Worm (Caenorhabditis elegans) whole organism, L4 larva: ENCODE data around the gene str-196.
A peak's percentile ranks its signal among the peaks of the same experiment; 100 is the strongest.

Source experiments
- D1046.2 ChIP-seq: fragments of 200-800 bp; sonication (Bioruptor generic); IDR thresholded peaks from 2 replicates; pipeline ENCODE4 v1.3.6; 2022; ENCODE audit warnings: missing genetic modification characterization, missing compliant biosample characterization
- F44E2.7 ChIP-seq: fragments of 200-800 bp; sonication (Bioruptor generic); IDR thresholded peaks from 2 replicates; pipeline ENCODE4 v2.1.2; 2022; ENCODE audit warnings: missing genetic modification characterization, missing compliant biosample characterization
- R02D3.7 ChIP-seq: fragments of 150-350 bp; sonication (generic microtip); optimal IDR thresholded peaks from 3 replicates; lab custom pipeline; 2014; ENCODE audit warnings: missing biosample characterization, missing genetic modification characterization
- Y48G9A.11 ChIP-seq: fragments of 200-800 bp; sonication (Bioruptor generic); IDR thresholded peaks from 2 replicates; pipeline ENCODE4 v1.3.6; 2022; ENCODE audit warnings: missing genetic modification reagents, missing genetic modification characterization, missing compliant biosample characterization
- Y5F2A.4 ChIP-seq: fragments of 200-800 bp; sonication (Bioruptor generic); optimal IDR thresholded peaks from 2 replicates; lab custom pipeline; 2018; ENCODE audit warnings: mild to moderate bottlenecking, missing genetic modification characterization, missing compliant biosample characterization
- Y75B8A.6 ChIP-seq: fragments of 200-800 bp; sonication (Bioruptor generic); IDR thresholded peaks from 2 replicates; pipeline ENCODE4 v1.3.6; 2022; ENCODE audit warnings: missing genetic modification reagents, missing genetic modification characterization, missing compliant biosample characterization
- ZK337.2 ChIP-seq: fragments of 200-800 bp; sonication (Bioruptor generic); IDR thresholded peaks from 2 replicates; pipeline ENCODE4 v1.3.6; 2022; ENCODE audit warnings: missing genetic modification reagents, missing genetic modification characterization, missing compliant biosample characterization
- ama-1 ChIP-seq: fragments of 150-350 bp; optimal IDR thresholded peaks from 2 replicates; lab custom pipeline; 2014; ENCODE audit warnings: inconsistent platforms, mixed read lengths
- ceh-20 ChIP-seq: fragments of 200-800 bp; sonication (Bioruptor generic); IDR thresholded peaks from 2 replicates; pipeline ENCODE4 v1.3.6; 2022; ENCODE audit warnings: missing genetic modification reagents, missing genetic modification characterization, missing compliant biosample characterization
- ceh-62 ChIP-seq: sonication (generic microtip); optimal IDR thresholded peaks from 2 replicates; lab custom pipeline; 2017; ENCODE audit warnings: missing biosample characterization, missing genetic modification characterization
- dmd-6 ChIP-seq: fragments of 200-800 bp; sonication (Bioruptor generic); IDR thresholded peaks from 2 replicates; pipeline ENCODE4 v1.3.6; 2022; ENCODE audit warnings: missing genetic modification reagents, missing genetic modification characterization, missing compliant biosample characterization
- dmd-8 ChIP-seq: fragments of 200-800 bp; sonication (Bioruptor generic); IDR thresholded peaks from 2 replicates; pipeline ENCODE4 v1.3.6; 2022; ENCODE audit warnings: missing genetic modification characterization, missing compliant biosample characterization
- dmd-9 ChIP-seq: fragments of 200-800 bp; sonication (Bioruptor generic); IDR thresholded peaks from 2 replicates; pipeline ENCODE4 v1.3.6; 2022; ENCODE audit warnings: missing genetic modification reagents, missing genetic modification characterization, missing compliant biosample characterization
- dpl-1 ChIP-seq: fragments of 150-350 bp; optimal IDR thresholded peaks from 2 replicates; lab custom pipeline; 2014; ENCODE audit warnings: missing biosample characterization, missing genetic modification reagents, missing genetic modification characterization
- dve-1 ChIP-seq: sonication (generic microtip); optimal IDR thresholded peaks from 2 replicates; lab custom pipeline; 2017; ENCODE audit warnings: antibody characterized with exemption, mild to moderate bottlenecking, missing genetic modification characterization, missing compliant biosample characterization; ENCODE audit not compliant: insufficient read depth
- fos-1 ChIP-seq: fragments of 150-350 bp; optimal IDR thresholded peaks from 2 replicates; lab custom pipeline; 2014; ENCODE audit warnings: missing biosample characterization, missing genetic modification characterization
- gei-8 ChIP-seq: fragments of 200-800 bp; sonication (Bioruptor generic); optimal IDR thresholded peaks from 2 replicates; lab custom pipeline; 2018; ENCODE audit warnings: mild to moderate bottlenecking, missing genetic modification characterization, missing compliant biosample characterization
- hif-1 ChIP-seq, 2 experiments: sonication (generic microtip); optimal IDR thresholded peaks; 2 replicates each; lab custom pipeline; 2016 to 2017; ENCODE audit warnings: missing compliant biosample characterization in 2 of 2, missing genetic modification characterization in 2 of 2, missing genetic modification reagents in 2 of 2, missing genotype in 2 of 2, mild to moderate bottlenecking in 1 of 2
- hmg-1.1 ChIP-seq: fragments of 200-800 bp; sonication (Bioruptor generic); IDR thresholded peaks from 2 replicates; pipeline ENCODE4 v1.3.6; 2022; ENCODE audit warnings: missing genetic modification reagents, missing genetic modification characterization, missing compliant biosample characterization
- lin-1 ChIP-seq: fragments of 200-800 bp; sonication (Bioruptor generic); IDR thresholded peaks from 2 replicates; pipeline ENCODE4 v1.3.6; 2022; ENCODE audit warnings: missing genetic modification reagents, missing genetic modification characterization, missing compliant biosample characterization
- lin-13 ChIP-seq: fragments of 150-350 bp; optimal IDR thresholded peaks from 2 replicates; lab custom pipeline; 2014; ENCODE audit warnings: missing biosample characterization, missing genetic modification reagents, missing genetic modification characterization
- lin-38 ChIP-seq: fragments of 200-800 bp; sonication (Bioruptor generic); IDR thresholded peaks from 2 replicates; pipeline ENCODE4 v1.3.6; 2022; ENCODE audit warnings: missing genetic modification reagents, missing genetic modification characterization, missing compliant biosample characterization
- lin-39 ChIP-seq: fragments of 150-350 bp; optimal IDR thresholded peaks from 2 replicates; lab custom pipeline; 2014; ENCODE audit warnings: missing biosample characterization, missing genetic modification reagents, missing genetic modification characterization
- mdt-29 ChIP-seq: fragments of 200-800 bp; sonication (Bioruptor generic); IDR thresholded peaks from 2 replicates; pipeline ENCODE4 v1.3.6; 2022; ENCODE audit warnings: missing genetic modification reagents, missing genetic modification characterization, missing compliant biosample characterization
- mes-2 ChIP-seq: sonication (generic microtip); optimal IDR thresholded peaks from 2 replicates; lab custom pipeline; 2016; ENCODE audit warnings: missing genotype, mild to moderate bottlenecking, missing genetic modification characterization, missing compliant biosample characterization; ENCODE audit not compliant: poor library complexity, severe bottlenecking
- mxl-2 ChIP-seq: fragments of 200-800 bp; sonication (Bioruptor generic); conservative IDR thresholded peaks from 2 replicates; pipeline ENCODE4 v1.3.6; 2022; ENCODE audit warnings: missing genetic modification reagents, missing genetic modification characterization, missing compliant biosample characterization
- mxl-3 ChIP-seq: fragments of 200-800 bp; sonication (Bioruptor generic); optimal IDR thresholded peaks from 2 replicates; lab custom pipeline; 2018; ENCODE audit warnings: mild to moderate bottlenecking, missing genetic modification characterization, missing compliant biosample characterization
- nhr-10 ChIP-seq: fragments of 150-350 bp; optimal IDR thresholded peaks from 2 replicates; lab custom pipeline; 2014; ENCODE audit warnings: missing biosample characterization, missing genetic modification characterization
- nhr-102 ChIP-seq: sonication (generic microtip); optimal IDR thresholded peaks from 2 replicates; lab custom pipeline; 2016; ENCODE audit warnings: mild to moderate bottlenecking, missing genetic modification characterization, moderate library complexity, missing compliant biosample characterization
- nhr-11 ChIP-seq: fragments of 150-350 bp; optimal IDR thresholded peaks from 2 replicates; lab custom pipeline; 2014; ENCODE audit warnings: missing biosample characterization, missing genetic modification characterization
- nhr-25 ChIP-seq: sonication (generic microtip); optimal IDR thresholded peaks from 2 replicates; lab custom pipeline; 2017; ENCODE audit warnings: missing genetic modification characterization, mild to moderate bottlenecking, missing compliant biosample characterization, antibody characterized with exemption, moderate library complexity, borderline replicate concordance; ENCODE audit not compliant: insufficient read depth
- nhr-28 ChIP-seq: fragments of 150-350 bp; optimal IDR thresholded peaks from 2 replicates; lab custom pipeline; 2014; ENCODE audit warnings: missing biosample characterization, missing genetic modification characterization
- nhr-41 ChIP-seq: fragments of 200-800 bp; sonication (Bioruptor generic); IDR thresholded peaks from 2 replicates; pipeline ENCODE4 v1.3.6; 2022; ENCODE audit warnings: missing genetic modification reagents, missing genetic modification characterization, missing compliant biosample characterization
- nhr-42 ChIP-seq: fragments of 200-800 bp; sonication (Bioruptor generic); IDR thresholded peaks from 2 replicates; pipeline ENCODE4 v1.3.6; 2022; ENCODE audit warnings: missing genetic modification characterization, missing compliant biosample characterization
- nhr-48 ChIP-seq: sonication (generic microtip); optimal IDR thresholded peaks from 2 replicates; lab custom pipeline; 2016; ENCODE audit warnings: mild to moderate bottlenecking, missing genetic modification characterization, missing compliant biosample characterization
- nhr-76 ChIP-seq: fragments of 150-350 bp; optimal IDR thresholded peaks from 2 replicates; lab custom pipeline; 2014; ENCODE audit warnings: missing biosample characterization, missing genetic modification characterization
- nhr-77 ChIP-seq: fragments of 150-350 bp; optimal IDR thresholded peaks from 2 replicates; lab custom pipeline; 2014; ENCODE audit warnings: missing biosample characterization, missing genetic modification characterization
- pha-4 ChIP-seq, 2 experiments: fragments of 150-350 bp in 1 of 2; fragments of 200-800 bp in 1 of 2; sonication (Bioruptor generic) in 1 of 2; IDR thresholded peaks in 1 of 2; optimal IDR thresholded peaks in 1 of 2; 2 replicates each; pipeline versions ENCODE4 v1.3.6 to Lab custom; 2014 to 2022; ENCODE audit warnings: missing genetic modification characterization in 2 of 2, missing genetic modification reagents in 2 of 2, missing biosample characterization in 1 of 2, missing compliant biosample characterization in 1 of 2
- pqm-1 ChIP-seq: sonication (generic microtip); optimal IDR thresholded peaks from 2 replicates; lab custom pipeline; 2017; ENCODE audit warnings: missing biosample characterization, missing genetic modification characterization
- set-16 ChIP-seq: fragments of 200-800 bp; sonication (Bioruptor generic); IDR thresholded peaks from 2 replicates; pipeline ENCODE4 v1.3.6; 2022; ENCODE audit warnings: missing genetic modification reagents, missing genetic modification characterization, missing compliant biosample characterization
- skn-1 ChIP-seq: fragments of 150-350 bp; optimal IDR thresholded peaks from 2 replicates; lab custom pipeline; 2014; ENCODE audit warnings: missing biosample characterization, missing genetic modification characterization
- snpc-1.2 ChIP-seq: fragments of 200-800 bp; sonication (Bioruptor generic); IDR thresholded peaks from 2 replicates; pipeline ENCODE4 v1.3.6; 2022; ENCODE audit warnings: missing genetic modification reagents, missing genetic modification characterization, missing compliant biosample characterization
- snpc-4 ChIP-seq: fragments of 150-350 bp; optimal IDR thresholded peaks from 2 replicates; lab custom pipeline; 2014; ENCODE audit warnings: missing biosample characterization, missing genetic modification characterization
- spr-3 ChIP-seq: fragments of 200-800 bp; sonication (Bioruptor generic); optimal IDR thresholded peaks from 2 replicates; lab custom pipeline; 2018; ENCODE audit warnings: mild to moderate bottlenecking, missing genetic modification characterization, missing compliant biosample characterization
- tra-1 ChIP-seq: fragments of 200-800 bp; sonication (Bioruptor generic); IDR thresholded peaks from 2 replicates; pipeline ENCODE4 v1.3.6; 2022; ENCODE audit warnings: missing genetic modification reagents, missing genetic modification characterization, missing compliant biosample characterization
- unc-130 ChIP-seq: sonication (generic microtip); optimal IDR thresholded peaks from 2 replicates; lab custom pipeline; 2016; ENCODE audit warnings: missing genetic modification reagents, missing genetic modification characterization, missing compliant biosample characterization
- unc-62 ChIP-seq, 3 experiments: fragments of 150-350 bp in 1 of 3; sonication (generic microtip); optimal IDR thresholded peaks in 2 of 3; peaks in 1 of 3; 1 replicate in 1 of 3; 2 replicates in 2 of 3; lab custom pipeline; 2014 to 2017; ENCODE audit warnings: missing biosample characterization in 3 of 3, missing genetic modification characterization in 3 of 3, missing genetic modification reagents in 3 of 3, missing genotype in 1 of 3
- zfp-2 ChIP-seq: sonication (generic microtip); optimal IDR thresholded peaks from 2 replicates; lab custom pipeline; 2016; ENCODE audit warnings: mild to moderate bottlenecking, missing genetic modification characterization, missing compliant biosample characterization
- zip-11 ChIP-seq: fragments of 200-800 bp; sonication (Bioruptor generic); IDR thresholded peaks from 2 replicates; pipeline ENCODE4 v1.3.6; 2022; ENCODE audit warnings: missing genetic modification characterization, missing compliant biosample characterization
- ztf-11 ChIP-seq: fragments of 150-350 bp; optimal IDR thresholded peaks from 2 replicates; lab custom pipeline; 2014; ENCODE audit warnings: missing biosample characterization, missing genetic modification characterization
- ztf-7 ChIP-seq: fragments of 150-350 bp; optimal IDR thresholded peaks from 2 replicates; lab custom pipeline; 2014; ENCODE audit warnings: missing biosample characterization, missing genetic modification characterization

Gene str-196

DNA sequence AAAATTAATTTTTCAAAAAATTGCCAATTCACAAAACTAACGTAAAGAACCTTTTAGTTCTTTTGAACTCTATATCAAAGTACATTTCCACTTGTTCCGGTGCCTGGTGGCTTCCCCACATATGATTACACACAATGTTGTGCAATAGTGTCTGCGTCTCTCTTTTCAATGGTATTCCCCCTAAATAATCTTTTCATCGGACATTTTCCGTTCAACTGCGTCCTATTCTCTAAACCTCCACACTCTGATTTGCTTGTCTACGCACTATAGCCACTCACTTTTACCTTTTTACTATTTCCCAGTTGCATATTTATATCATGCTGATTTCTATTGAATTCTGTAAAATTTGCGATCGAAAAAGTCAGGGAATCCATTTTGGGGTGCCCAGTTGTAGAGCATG is 40.5 kb downstream of the str-196 start, which contains the start of gene nhr-58 (continued):
- TF ChIP-seq unc-62 (GFP tag; optimal IDR thresholded peaks at IDR 0.05 in 1 of 2; lab: Kevin White, UChicago), result no peak
- no peak for TF ChIP-seq unc-62 (tag; optimal IDR thresholded peaks at IDR 0.05; lab: Kevin White, UChicago)
- no peak for TF ChIP-seq snpc-1.2 (GFP tag; lab: Robert Waterston, UW)
- TF ChIP-seq dmd-8 (GFP tag; lab: Robert Waterston, UW), result no peak
- 0 out of 2 replicates have a peak, but pooled peaks have one; percentile 28 for TF ChIP-seq hmg-1.1 (GFP tag; lab: Robert Waterston, UW)
- no peak for TF ChIP-seq lin-39 (tag; lab: Kevin White, UChicago)
- TF ChIP-seq ZK337.2, result no peak
- no peak for TF ChIP-seq F44E2.7
- no peak for TF ChIP-seq R02D3.7 (tag; lab: Kevin White, UChicago)
- peak; percentile 56 for TF ChIP-seq mxl-3 (GFP tag; lab: Kevin White, UChicago)
- no peak for TF ChIP-seq D1046.2 (GFP tag; lab: Robert Waterston, UW)
- TF ChIP-seq nhr-25 (tag; lab: Kevin White, UChicago), result peak; percentile 59
- peak; percentile 94 for TF ChIP-seq nhr-48 (tag; lab: Kevin White, UChicago)
- peak; percentile 92 for TF ChIP-seq nhr-77
- peak; percentile 76 for TF ChIP-seq pqm-1 (tag; lab: Kevin White, UChicago)
- no peak for TF ChIP-seq ceh-62 (tag; lab: Kevin White, UChicago)
- TF ChIP-seq hif-1 (tag; optimal IDR thresholded peaks at IDR 0.05; lab: Kevin White, UChicago), result peak in 1 of 2 experiments; percentile 42
- TF ChIP-seq snpc-4 (tag; lab: Kevin White, UChicago), result no peak
- peak; percentile 76 for TF ChIP-seq mes-2
- peak; percentile 59 for TF ChIP-seq nhr-10
- no peak for TF ChIP-seq zfp-2 (tag; lab: Kevin White, UChicago)
- no peak for TF ChIP-seq Y5F2A.4 (GFP tag; lab: Kevin White, UChicago)
- peak; percentile 69 for TF ChIP-seq nhr-11 (tag; lab: Kevin White, UChicago)
- no peak for TF ChIP-seq nhr-42
- no peak for TF ChIP-seq ama-1 (lab: Kevin White, UChicago)
- no peak for TF ChIP-seq unc-130 (GFP tag; lab: Kevin White, UChicago)
- TF ChIP-seq Y75B8A.6 (GFP tag; lab: Robert Waterston, UW), result no peak
- TF ChIP-seq lin-13 (GFP tag; lab: Kevin White, UChicago), result no peak
- TF ChIP-seq mdt-29 (GFP tag; lab: Robert Waterston, UW), result no peak
- TF ChIP-seq gei-8 (GFP tag; lab: Kevin White, UChicago), result no peak
- peak; percentile 90 for TF ChIP-seq lin-1 (GFP tag; lab: Robert Waterston, UW)
- no peak for TF ChIP-seq lin-38 (GFP tag; lab: Robert Waterston, UW)
- no peak for TF ChIP-seq spr-3
- TF ChIP-seq Y48G9A.11 (GFP tag; lab: Robert Waterston, UW), result no peak
- TF ChIP-seq skn-1 (tag; lab: Kevin White, UChicago), result no peak
- TF ChIP-seq nhr-41 (GFP tag; lab: Robert Waterston, UW), result no peak
- TF ChIP-seq nhr-76 (tag; lab: Kevin White, UChicago), result peak; percentile 32
- no peak for TF ChIP-seq pha-4 (GFP tag; IDR thresholded peaks at IDR 0.05; lab: Robert Waterston, UW)
- TF ChIP-seq pha-4 (tag; optimal IDR thresholded peaks at IDR 0.05; lab: Kevin White, UChicago), result peak; percentile 52
- no peak for TF ChIP-seq ceh-20 (GFP tag; lab: Robert Waterston, UW)
- TF ChIP-seq tra-1 (GFP tag; lab: Robert Waterston, UW), result no peak
- TF ChIP-seq dve-1 (tag; lab: Kevin White, UChicago), result peak; percentile 94
- no peak for TF ChIP-seq ztf-11 (tag; lab: Kevin White, UChicago)
- TF ChIP-seq dmd-9 (GFP tag; lab: Robert Waterston, UW), result no peak
- peak; percentile 16 for TF ChIP-seq dpl-1
- no peak for TF ChIP-seq set-16 (GFP tag; lab: Robert Waterston, UW)
- TF ChIP-seq nhr-102 (tag; lab: Kevin White, UChicago), result peak; percentile 84
- no peak for TF ChIP-seq mxl-2 (GFP tag; lab: Robert Waterston, UW)
- TF ChIP-seq fos-1 (tag; lab: Kevin White, UChicago), result no peak
- peak; percentile 98 for TF ChIP-seq nhr-28 (tag; lab: Kevin White, UChicago)
- TF ChIP-seq zip-11 (GFP tag; lab: Robert Waterston, UW), result no peak
- TF ChIP-seq ztf-7 (tag; lab: Kevin White, UChicago), result peak; percentile 77
- TF ChIP-seq dmd-6 (GFP tag; lab: Robert Waterston, UW), result peak; percentile 97
